Worm (Caenorhabditis elegans) whole organism, L4 larva: ENCODE results near the gene dnj-5.

Experiments used
- D1046.2 ChIP-seq: fragments of 200-800 bp; sonication (Bioruptor generic); IDR thresholded peaks from 2 replicates; pipeline ENCODE4 v1.3.6; 2022; ENCODE audit warnings: missing genetic modification characterization, missing compliant biosample characterization
- F26F4.8 ChIP-seq: fragments of 200-800 bp; sonication (Bioruptor generic); conservative IDR thresholded peaks from 2 replicates; pipeline ENCODE4 v1.3.6; 2022; ENCODE audit warnings: missing genetic modification characterization, missing compliant biosample characterization
- R02D3.7 ChIP-seq: fragments of 150-350 bp; sonication (generic microtip); optimal IDR thresholded peaks from 3 replicates; lab custom pipeline; 2014; ENCODE audit warnings: missing biosample characterization, missing genetic modification characterization
- Y105C5A.15 ChIP-seq: fragments of 200-800 bp; sonication (Bioruptor generic); IDR thresholded peaks from 2 replicates; pipeline ENCODE4 v1.3.6; 2022; ENCODE audit warnings: missing genetic modification characterization, missing compliant biosample characterization
- Y48G9A.11 ChIP-seq: fragments of 200-800 bp; sonication (Bioruptor generic); IDR thresholded peaks from 2 replicates; pipeline ENCODE4 v1.3.6; 2022; ENCODE audit warnings: missing genetic modification reagents, missing genetic modification characterization, missing compliant biosample characterization
- ZK337.2 ChIP-seq: fragments of 200-800 bp; sonication (Bioruptor generic); IDR thresholded peaks from 2 replicates; pipeline ENCODE4 v1.3.6; 2022; ENCODE audit warnings: missing genetic modification reagents, missing genetic modification characterization, missing compliant biosample characterization
- ZK546.5 ChIP-seq, 2 experiments: sonication (generic microtip); optimal IDR thresholded peaks; 2 replicates each; lab custom pipeline; 2017; ENCODE audit warnings: missing biosample characterization in 2 of 2, missing genetic modification characterization in 2 of 2
- aha-1 ChIP-seq: fragments of 150-350 bp; peaks from one replicate; lab custom pipeline; 2014; ENCODE audit warnings: missing biosample characterization, missing genetic modification characterization
- aly-2 ChIP-seq: sonication (generic microtip); optimal IDR thresholded peaks from 2 replicates; lab custom pipeline; 2018; ENCODE audit warnings: missing biosample characterization, missing genetic modification characterization
- ama-1 ChIP-seq: fragments of 150-350 bp; optimal IDR thresholded peaks from 2 replicates; lab custom pipeline; 2014; ENCODE audit warnings: inconsistent platforms, mixed read lengths
- ceh-20 ChIP-seq: fragments of 200-800 bp; sonication (Bioruptor generic); IDR thresholded peaks from 2 replicates; pipeline ENCODE4 v1.3.6; 2022; ENCODE audit warnings: missing genetic modification reagents, missing genetic modification characterization, missing compliant biosample characterization
- ceh-32 ChIP-seq: sonication (generic microtip); optimal IDR thresholded peaks from 2 replicates; lab custom pipeline; 2016; ENCODE audit warnings: mild to moderate bottlenecking, missing genetic modification characterization, missing compliant biosample characterization; ENCODE audit not compliant: poor library complexity
- ceh-44 ChIP-seq: fragments of 200-800 bp; sonication (Bioruptor generic); IDR thresholded peaks from 2 replicates; pipeline ENCODE4 v1.3.6; 2022; ENCODE audit warnings: missing genetic modification reagents, missing genetic modification characterization, missing compliant biosample characterization
- ceh-62 ChIP-seq: sonication (generic microtip); optimal IDR thresholded peaks from 2 replicates; lab custom pipeline; 2017; ENCODE audit warnings: missing biosample characterization, missing genetic modification characterization
- daf-19 ChIP-seq: fragments of 200-800 bp; sonication (Bioruptor generic); conservative IDR thresholded peaks from 2 replicates; pipeline ENCODE4 v1.3.6; 2022; ENCODE audit warnings: missing genetic modification characterization, missing compliant biosample characterization
- daf-8 ChIP-seq: fragments of 200-800 bp; sonication (Bioruptor generic); IDR thresholded peaks from 2 replicates; pipeline ENCODE4 v1.3.6; 2022; ENCODE audit warnings: missing genetic modification characterization, missing compliant biosample characterization
- egl-27 ChIP-seq: sonication (generic microtip); optimal IDR thresholded peaks from 3 replicates; lab custom pipeline; 2017; ENCODE audit warnings: missing biosample characterization, missing genetic modification reagents, missing genetic modification characterization
- fkh-10 ChIP-seq: fragments of 150-350 bp; optimal IDR thresholded peaks from 2 replicates; lab custom pipeline; 2014; ENCODE audit warnings: missing biosample characterization, missing genetic modification reagents, missing genetic modification characterization
- gei-8 ChIP-seq: fragments of 200-800 bp; sonication (Bioruptor generic); optimal IDR thresholded peaks from 2 replicates; lab custom pipeline; 2018; ENCODE audit warnings: mild to moderate bottlenecking, missing genetic modification characterization, missing compliant biosample characterization
- hlh-30 ChIP-seq: sonication (generic microtip); optimal IDR thresholded peaks from 2 replicates; lab custom pipeline; 2017; ENCODE audit warnings: antibody characterized with exemption, mild to moderate bottlenecking, missing genetic modification characterization, missing compliant biosample characterization; ENCODE audit not compliant: insufficient read depth
- hmg-1.1 ChIP-seq: fragments of 200-800 bp; sonication (Bioruptor generic); IDR thresholded peaks from 2 replicates; pipeline ENCODE4 v1.3.6; 2022; ENCODE audit warnings: missing genetic modification reagents, missing genetic modification characterization, missing compliant biosample characterization
- jun-1 ChIP-seq: fragments of 150-350 bp; optimal IDR thresholded peaks from 2 replicates; lab custom pipeline; 2014; ENCODE audit warnings: missing biosample characterization, missing genetic modification reagents, missing genetic modification characterization
- lin-13 ChIP-seq: fragments of 150-350 bp; optimal IDR thresholded peaks from 2 replicates; lab custom pipeline; 2014; ENCODE audit warnings: missing biosample characterization, missing genetic modification reagents, missing genetic modification characterization
- lir-3 ChIP-seq: sonication (generic microtip); optimal IDR thresholded peaks from 2 replicates; lab custom pipeline; 2016; ENCODE audit warnings: mild to moderate bottlenecking, missing genetic modification characterization, missing compliant biosample characterization
- lsy-2 ChIP-seq, 2 experiments: fragments of 150-350 bp in 1 of 2; sonication (generic microtip) in 1 of 2; optimal IDR thresholded peaks; 2 replicates each; lab custom pipeline; 2014 to 2017; ENCODE audit warnings: missing biosample characterization in 2 of 2, missing genetic modification characterization in 2 of 2
- mdl-1 ChIP-seq, 2 experiments: fragments of 150-350 bp in 1 of 2; sonication (generic microtip) in 1 of 2; optimal IDR thresholded peaks; 2 replicates each; lab custom pipeline; 2014 to 2017; ENCODE audit warnings: missing biosample characterization in 2 of 2, missing genetic modification characterization in 2 of 2
- mes-2 ChIP-seq: sonication (generic microtip); optimal IDR thresholded peaks from 2 replicates; lab custom pipeline; 2016; ENCODE audit warnings: missing genotype, mild to moderate bottlenecking, missing genetic modification characterization, missing compliant biosample characterization; ENCODE audit not compliant: poor library complexity, severe bottlenecking
- nhr-10 ChIP-seq: fragments of 150-350 bp; optimal IDR thresholded peaks from 2 replicates; lab custom pipeline; 2014; ENCODE audit warnings: missing biosample characterization, missing genetic modification characterization
- nhr-11 ChIP-seq: fragments of 150-350 bp; optimal IDR thresholded peaks from 2 replicates; lab custom pipeline; 2014; ENCODE audit warnings: missing biosample characterization, missing genetic modification characterization
- nhr-237 ChIP-seq: sonication (generic microtip); optimal IDR thresholded peaks from 2 replicates; lab custom pipeline; 2017; ENCODE audit warnings: missing biosample characterization, missing genetic modification characterization
- nhr-28 ChIP-seq: fragments of 150-350 bp; optimal IDR thresholded peaks from 2 replicates; lab custom pipeline; 2014; ENCODE audit warnings: missing biosample characterization, missing genetic modification characterization
- nhr-42 ChIP-seq: fragments of 200-800 bp; sonication (Bioruptor generic); IDR thresholded peaks from 2 replicates; pipeline ENCODE4 v1.3.6; 2022; ENCODE audit warnings: missing genetic modification characterization, missing compliant biosample characterization
- nhr-48 ChIP-seq: sonication (generic microtip); optimal IDR thresholded peaks from 2 replicates; lab custom pipeline; 2016; ENCODE audit warnings: mild to moderate bottlenecking, missing genetic modification characterization, missing compliant biosample characterization
- nhr-76 ChIP-seq: fragments of 150-350 bp; optimal IDR thresholded peaks from 2 replicates; lab custom pipeline; 2014; ENCODE audit warnings: missing biosample characterization, missing genetic modification characterization
- php-3 ChIP-seq: fragments of 200-800 bp; sonication (Bioruptor generic); IDR thresholded peaks from 2 replicates; pipeline ENCODE4 v1.3.6; 2022; ENCODE audit warnings: missing genetic modification reagents, missing genetic modification characterization, missing compliant biosample characterization
- rbr-2 ChIP-seq: sonication (generic microtip); optimal IDR thresholded peaks from 2 replicates; lab custom pipeline; 2016; ENCODE audit warnings: missing genotype, missing genetic modification characterization, missing compliant biosample characterization
- sdz-12 ChIP-seq: fragments of 200-800 bp; sonication (Bioruptor generic); optimal IDR thresholded peaks from 2 replicates; lab custom pipeline; 2018; ENCODE audit warnings: mild to moderate bottlenecking, missing genetic modification characterization, missing compliant biosample characterization
- set-16 ChIP-seq: fragments of 200-800 bp; sonication (Bioruptor generic); IDR thresholded peaks from 2 replicates; pipeline ENCODE4 v1.3.6; 2022; ENCODE audit warnings: missing genetic modification reagents, missing genetic modification characterization, missing compliant biosample characterization
- skn-1 ChIP-seq: fragments of 150-350 bp; optimal IDR thresholded peaks from 2 replicates; lab custom pipeline; 2014; ENCODE audit warnings: missing biosample characterization, missing genetic modification characterization
- spr-3 ChIP-seq: fragments of 200-800 bp; sonication (Bioruptor generic); optimal IDR thresholded peaks from 2 replicates; lab custom pipeline; 2018; ENCODE audit warnings: mild to moderate bottlenecking, missing genetic modification characterization, missing compliant biosample characterization
- tra-1 ChIP-seq: fragments of 200-800 bp; sonication (Bioruptor generic); IDR thresholded peaks from 2 replicates; pipeline ENCODE4 v1.3.6; 2022; ENCODE audit warnings: missing genetic modification reagents, missing genetic modification characterization, missing compliant biosample characterization
- unc-62 ChIP-seq, 3 experiments: fragments of 150-350 bp in 1 of 3; sonication (generic microtip); optimal IDR thresholded peaks in 2 of 3; peaks in 1 of 3; 1 replicate in 1 of 3; 2 replicates in 2 of 3; lab custom pipeline; 2014 to 2017; ENCODE audit warnings: missing biosample characterization in 3 of 3, missing genetic modification characterization in 3 of 3, missing genetic modification reagents in 3 of 3, missing genotype in 1 of 3
- zip-2 ChIP-seq: fragments of 150-350 bp; optimal IDR thresholded peaks from 2 replicates; lab custom pipeline; 2014; ENCODE audit warnings: missing biosample characterization, missing genetic modification characterization
- ztf-7 ChIP-seq: fragments of 150-350 bp; optimal IDR thresholded peaks from 2 replicates; lab custom pipeline; 2014; ENCODE audit warnings: missing biosample characterization, missing genetic modification characterization

Gene dnj-5

ce11 chrII:6816324-6816723 lies 41.8 kb downstream of the dnj-5 start:
- TF ChIP-seq unc-62 (GFP tag; optimal IDR thresholded peaks at IDR 0.05 in 1 of 2; lab: Kevin White, UChicago) (peak in 1 of 2 experiments; percentile 97), unc-62 (tag; optimal IDR thresholded peaks at IDR 0.05; lab: Kevin White, UChicago) (no peak), daf-8 (GFP tag; lab: Robert Waterston, UW) (no peak)

- TF ChIP-seq D1046.2 (GFP tag; lab: Robert Waterston, UW): no peak
- no peak for TF ChIP-seq ceh-32
- no peak for TF ChIP-seq F26F4.8 (GFP tag; lab: Robert Waterston, UW)
- no peak for TF ChIP-seq ZK337.2 (GFP tag; lab: Robert Waterston, UW)
- no peak for TF ChIP-seq ceh-20 (GFP tag; lab: Robert Waterston, UW)
- peak in 1 of 2 experiments; percentile 92 for TF ChIP-seq unc-62 (GFP tag; optimal IDR thresholded peaks at IDR 0.05 in 1 of 2; lab: Kevin White, UChicago)
- TF ChIP-seq unc-62 (tag; optimal IDR thresholded peaks at IDR 0.05; lab: Kevin White, UChicago): no peak
- no peak for TF ChIP-seq daf-8 (GFP tag; lab: Robert Waterston, UW)
- TF ChIP-seq ZK546.5 (tag; optimal IDR thresholded peaks at IDR 0.05; lab: Kevin White, UChicago): no peak
- no peak for TF ChIP-seq nhr-11 (tag; lab: Kevin White, UChicago)
- peak; percentile 24 for TF ChIP-seq hlh-30
- TF ChIP-seq ztf-7 (tag; lab: Kevin White, UChicago): no peak
- TF ChIP-seq nhr-237: no peak
- TF ChIP-seq nhr-42 (GFP tag; lab: Robert Waterston, UW): no peak
- TF ChIP-seq daf-19 (GFP tag; lab: Robert Waterston, UW): no peak
- TF ChIP-seq Y105C5A.15 (GFP tag; lab: Robert Waterston, UW): no peak
- TF ChIP-seq sdz-12: no peak
- no peak for TF ChIP-seq nhr-48 (tag; lab: Kevin White, UChicago)
- no peak for TF ChIP-seq lin-13 (GFP tag; lab: Kevin White, UChicago)
- TF ChIP-seq mdl-1 (tag; optimal IDR thresholded peaks at IDR 0.05; lab: Kevin White, UChicago): peak in 1 of 2 experiments; percentile 33
- no peak for TF ChIP-seq zip-2 (tag; lab: Kevin White, UChicago)
- TF ChIP-seq rbr-2 (tag; lab: Kevin White, UChicago): no peak
- TF ChIP-seq skn-1 (tag; lab: Kevin White, UChicago): no peak
- TF ChIP-seq nhr-10 (tag; lab: Kevin White, UChicago): no peak
- no peak for TF ChIP-seq lir-3 (tag; lab: Kevin White, UChicago)
- TF ChIP-seq R02D3.7 (tag; lab: Kevin White, UChicago): no peak
- no peak for TF ChIP-seq ceh-44 (GFP tag; lab: Robert Waterston, UW)
- TF ChIP-seq aha-1 (tag; lab: Kevin White, UChicago): peak; percentile 55
- no peak for TF ChIP-seq Y48G9A.11 (GFP tag; lab: Robert Waterston, UW)
- TF ChIP-seq ceh-62 (tag; lab: Kevin White, UChicago): no peak
- 0 out of 2 replicates have a peak, but pooled peaks have one; percentile 21 for TF ChIP-seq hmg-1.1 (GFP tag; lab: Robert Waterston, UW)
- TF ChIP-seq nhr-28 (tag; lab: Kevin White, UChicago): no peak
- no peak for TF ChIP-seq mes-2
- no peak for TF ChIP-seq nhr-76 (tag; lab: Kevin White, UChicago)
- no peak for TF ChIP-seq set-16 (GFP tag; lab: Robert Waterston, UW)
- no peak for TF ChIP-seq aly-2 (tag; lab: Kevin White, UChicago)
- TF ChIP-seq tra-1: no peak
- no peak for TF ChIP-seq egl-27
- TF ChIP-seq lsy-2 (tag; optimal IDR thresholded peaks at IDR 0.05; lab: Kevin White, UChicago): peak in 1 of 2 experiments; percentile 19
- no peak for TF ChIP-seq jun-1 (tag; lab: Kevin White, UChicago)
- no peak for TF ChIP-seq php-3
- no peak for TF ChIP-seq fkh-10 (GFP tag; lab: Kevin White, UChicago)
- TF ChIP-seq spr-3 (GFP tag; lab: Kevin White, UChicago): no peak
- no peak for TF ChIP-seq gei-8 (GFP tag; lab: Kevin White, UChicago)
- TF ChIP-seq ama-1 (lab: Kevin White, UChicago): no peak
These were observed 45.6 kb downstream of the dnj-5 start for ce11 chrII:6812514-6812913.
